Worm (Caenorhabditis elegans): ENCODE results near the gene C02F5.14.

C02F5.14 gene

ce11 chrIII:8201760-8202159, 33.6 kb downstream of the C02F5.14 start (continued):
- no peak for TF ChIP-seq daf-16 (GFP tag; optimal IDR thresholded peaks at IDR 0.05)
- no peak for TF ChIP-seq daf-16 (tag; optimal IDR thresholded peaks at IDR 0.05)
- TF ChIP-seq lin-38 (GFP tag; IDR thresholded peaks at IDR 0.05), result no peak
- no peak for TF ChIP-seq daf-19 (GFP tag; conservative IDR thresholded peaks at IDR 0.05)
- TF ChIP-seq ceh-62 (tag; optimal IDR thresholded peaks at IDR 0.05), result no peak
- TF ChIP-seq unc-62 (GFP tag; optimal IDR thresholded peaks at IDR 0.05 in 1 of 2), result peak in 1 of 2 experiments; percentile 28
- TF ChIP-seq unc-62 (tag; optimal IDR thresholded peaks at IDR 0.05), result no peak
- TF ChIP-seq nhr-10 (tag; optimal IDR thresholded peaks at IDR 0.05), result no peak
- no peak for TF ChIP-seq Y48G9A.11 (GFP tag; IDR thresholded peaks at IDR 0.05)
- no peak for TF ChIP-seq ceh-32 (tag; optimal IDR thresholded peaks at IDR 0.05; ENCODE audit: poor library complexity)

ce11 chrIII:8201117-8201516, 34.2 kb downstream of the C02F5.14 start, which contains the start of gene unc-36:
unc-36 (minus strand) TSS chrIII:8201217.
- no peak for TF ChIP-seq mdl-1 (tag; optimal IDR thresholded peaks at IDR 0.05)
- no peak for TF ChIP-seq ceh-62 (tag; optimal IDR thresholded peaks at IDR 0.05)
- TF ChIP-seq egl-27 (tag; optimal IDR thresholded peaks at IDR 0.05), result no peak
- TF ChIP-seq ceh-44 (GFP tag; IDR thresholded peaks at IDR 0.05), result no peak
- no peak for TF ChIP-seq unc-62 (GFP tag; optimal IDR thresholded peaks at IDR 0.05 in 1 of 2)
- no peak for TF ChIP-seq unc-62 (tag; optimal IDR thresholded peaks at IDR 0.05)
- no peak for TF ChIP-seq nhr-6 (tag; optimal IDR thresholded peaks at IDR 0.05)
- TF ChIP-seq hmg-1.1 (GFP tag; IDR thresholded peaks at IDR 0.05), result no peak
- TF ChIP-seq fos-1 (tag; optimal IDR thresholded peaks at IDR 0.05), result no peak
- TF ChIP-seq mxl-3 (GFP tag; optimal IDR thresholded peaks at IDR 0.05), result no peak
- no peak for TF ChIP-seq skn-1 (tag; optimal IDR thresholded peaks at IDR 0.05)
- TF ChIP-seq gei-8 (GFP tag; optimal IDR thresholded peaks at IDR 0.05), result no peak
- TF ChIP-seq nhr-102 (tag; optimal IDR thresholded peaks at IDR 0.05), result no peak
- TF ChIP-seq snpc-1.2 (GFP tag; IDR thresholded peaks at IDR 0.05), result no peak
- TF ChIP-seq lin-1 (GFP tag; IDR thresholded peaks at IDR 0.05), result no peak
- no peak for TF ChIP-seq daf-12 (tag; optimal IDR thresholded peaks at IDR 0.05)
- no peak for TF ChIP-seq T26A8.4 (GFP tag; IDR thresholded peaks at IDR 0.05)
- no peak for TF ChIP-seq lin-39 (tag; optimal IDR thresholded peaks at IDR 0.05)
- no peak for TF ChIP-seq madf-9 (GFP tag; conservative IDR thresholded peaks at IDR 0.05)
- no peak for TF ChIP-seq vab-7 (GFP tag; IDR thresholded peaks at IDR 0.05)
- no peak for TF ChIP-seq pqm-1 (tag; optimal IDR thresholded peaks at IDR 0.05)

ce11 chrIII:8199060-8199459, 36.3 kb downstream of the C02F5.14 start:
- TF ChIP-seq nhr-6 (tag; optimal IDR thresholded peaks at IDR 0.05) (no peak), skn-1 (tag; optimal IDR thresholded peaks at IDR 0.05) (no peak), F44E2.7 (GFP tag; IDR thresholded peaks at IDR 0.05) (no peak), unc-62 (GFP tag; optimal IDR thresholded peaks at IDR 0.05 in 1 of 2) (peak in 1 of 2 experiments; percentile 93), unc-62 (tag; optimal IDR thresholded peaks at IDR 0.05) (no peak), aha-1 (tag) (peak; percentile 49), nhr-25 (tag; optimal IDR thresholded peaks at IDR 0.05; ENCODE audit: borderline replicate concordance, insufficient read depth) (no peak)

- TF ChIP-seq ceh-62 (tag; optimal IDR thresholded peaks at IDR 0.05), result no peak
- TF ChIP-seq egl-43 (GFP tag; IDR thresholded peaks at IDR 0.05), result no peak
- TF ChIP-seq vab-7 (GFP tag; IDR thresholded peaks at IDR 0.05), result no peak
- TF ChIP-seq F44E2.7 (GFP tag; IDR thresholded peaks at IDR 0.05), result no peak
- TF ChIP-seq daf-19 (GFP tag; conservative IDR thresholded peaks at IDR 0.05), result no peak
These were observed 43.6 kb downstream of the C02F5.14 start, which contains the start of gene C50C3.1 for ce11 chrIII:8191695-8192094. C50C3.1 (plus strand) TSS chrIII:8191995.

ce11 chrIII:8190505-8190904, 44.8 kb downstream of the C02F5.14 start, which contains the start of gene C50C3.19:
C50C3.19 (plus strand) TSS chrIII:8190805.
- TF ChIP-seq hif-1 (tag; optimal IDR thresholded peaks at IDR 0.05) (no peak), ctbp-1 (GFP tag; IDR thresholded peaks at IDR 0.05) (no peak), F44E2.7 (GFP tag; IDR thresholded peaks at IDR 0.05) (no peak), ceh-20 (GFP tag; IDR thresholded peaks at IDR 0.05) (no peak), lin-1 (GFP tag; IDR thresholded peaks at IDR 0.05) (no peak), ZK546.5 (tag; optimal IDR thresholded peaks at IDR 0.05) (no peak), lin-39 (tag; optimal IDR thresholded peaks at IDR 0.05) (no peak), ama-1 (optimal IDR thresholded peaks at IDR 0.05) (no peak), lim-7 (GFP tag; IDR thresholded peaks at IDR 0.05) (no peak), Y75B8A.6 (GFP tag; IDR thresholded peaks at IDR 0.05) (no peak), nhr-25 (tag; optimal IDR thresholded peaks at IDR 0.05; ENCODE audit: borderline replicate concordance, insufficient read depth) (no peak), zfp-2 (tag; optimal IDR thresholded peaks at IDR 0.05) (no peak), daf-8 (GFP tag; IDR thresholded peaks at IDR 0.05) (no peak), dmd-6 (GFP tag; IDR thresholded peaks at IDR 0.05) (no peak), hlh-30 (tag; optimal IDR thresholded peaks at IDR 0.05; ENCODE audit: insufficient read depth) (no peak)
